Fruit fly (Drosophila melanogaster): ENCODE results near the gene CG34057.

CG34057 gene

DNA sequence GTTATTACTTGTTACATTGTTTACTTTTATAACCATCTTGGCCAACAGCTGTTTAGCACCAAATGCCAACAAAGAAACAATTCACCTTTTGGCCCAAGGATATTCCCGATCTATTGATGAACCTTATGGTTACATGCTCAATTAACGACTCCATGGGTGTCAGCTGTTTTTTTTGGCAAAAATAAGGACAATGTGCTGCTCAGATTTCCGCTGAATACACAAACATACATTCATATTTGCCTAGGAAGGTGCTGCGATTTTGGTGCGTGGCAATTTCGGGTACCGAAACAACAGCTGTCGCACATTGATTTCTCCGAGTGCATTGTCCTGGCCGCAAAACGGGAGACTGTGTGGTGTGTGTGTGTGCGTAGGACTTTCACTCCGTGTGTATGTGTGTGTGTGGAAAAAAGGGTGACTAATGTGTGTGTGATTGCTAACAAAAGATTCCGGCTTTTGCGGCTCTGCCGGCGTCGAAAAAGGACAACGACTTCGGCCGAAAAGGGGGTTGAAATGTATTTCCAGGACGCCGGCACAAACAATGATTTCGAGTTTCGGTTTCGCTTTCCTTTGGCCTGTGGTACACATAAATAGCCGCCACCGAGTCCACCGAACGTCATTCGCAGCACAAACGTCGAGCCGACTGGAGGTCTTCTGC lies 11.5 kb downstream of the CG34057 start, which contains the start of gene nerfin-1:
Gene nerfin-1, plus strand, starts transcription at position 605 of the 655 bp plus-strand sequence.
- no peak for TF ChIP-seq noc (tag; optimal IDR thresholded peaks at IDR 0.05)

- TF ChIP-seq noc (tag; optimal IDR thresholded peaks at IDR 0.05), result no peak
Observed at dm6 chr3L:912406-913369, 15.5 kb downstream of the CG34057 start.

- no peak for TF ChIP-seq noc (tag; optimal IDR thresholded peaks at IDR 0.05)
Observed at dm6 chr3L:913682-914081, 16.5 kb downstream of the CG34057 start, which contains the start of gene Glut1. Glut1 (plus strand) TSS chr3L:914074.

- TF ChIP-seq noc (tag; optimal IDR thresholded peaks at IDR 0.05), result no peak
Observed at dm6 chr3L:914852-915251, 17.7 kb downstream of the CG34057 start.

dm6 chr3L:917225-917624 lies 20.0 kb downstream of the CG34057 start:
- TF ChIP-seq noc (tag; optimal IDR thresholded peaks at IDR 0.05), result no peak
